Fruit fly (Drosophila melanogaster) S2 (cell line): ENCODE results near the gene klar.

Source experiments
- CG8478 ChIP-seq: fragments of >200 bp; optimal IDR thresholded peaks from 2 replicates; lab custom pipeline; 2018
- CTCF ChIP-seq, 2 experiments: fragments of >200 bp; optimal IDR thresholded peaks; 2 replicates each; lab custom pipeline; 2018

- TF ChIP-seq CG8478 (lab: Kevin White, UChicago) = no peak
- TF ChIP-seq CTCF (optimal IDR thresholded peaks at IDR 0.05; lab: Kevin White, UChicago) = no peak
These were observed 12.5 kb upstream of the klar start for dm6 chr3L:552950-553349.
